Worm (Caenorhabditis elegans) whole organism, L1 larva: ENCODE measurements around the gene F53B2.8.

Experiments
- C16A3.4 ChIP-seq: fragments of 150-350 bp; optimal IDR thresholded peaks from 2 replicates; lab custom pipeline; 2014; ENCODE audit warnings: missing biosample characterization, missing genetic modification characterization
- C34B4.2 ChIP-seq: sonication (generic microtip); optimal IDR thresholded peaks from 2 replicates; lab custom pipeline; 2017; ENCODE audit warnings: mild to moderate bottlenecking, missing genetic modification characterization, missing compliant biosample characterization
- alr-1 ChIP-seq: fragments of 200-800 bp; sonication (Bioruptor generic); optimal IDR thresholded peaks from 2 replicates; lab custom pipeline; 2018; ENCODE audit warnings: borderline replicate concordance, mild to moderate bottlenecking, missing genetic modification characterization, missing compliant biosample characterization
- ceh-88 ChIP-seq: fragments of 200-800 bp; sonication (Bioruptor generic); IDR thresholded peaks from 2 replicates; pipeline ENCODE4 v1.3.6; 2022; ENCODE audit warnings: missing genetic modification characterization, missing compliant biosample characterization
- ets-5 ChIP-seq: fragments of 200-800 bp; sonication (Bioruptor generic); IDR thresholded peaks from 2 replicates; pipeline ENCODE4 v1.3.6; 2022; ENCODE audit warnings: missing genetic modification characterization, missing compliant biosample characterization
- fkh-8 ChIP-seq: sonication (generic microtip); optimal IDR thresholded peaks from 2 replicates; lab custom pipeline; 2016; ENCODE audit warnings: mild to moderate bottlenecking, missing genetic modification characterization, missing compliant biosample characterization
- fos-1 ChIP-seq: fragments of 150-350 bp; optimal IDR thresholded peaks from 2 replicates; lab custom pipeline; 2014; ENCODE audit warnings: missing biosample characterization, missing genetic modification characterization
- hlh-17 ChIP-seq: fragments of 200-800 bp; sonication (Bioruptor generic); optimal IDR thresholded peaks from 2 replicates; lab custom pipeline; 2018; ENCODE audit warnings: missing genetic modification characterization, mild to moderate bottlenecking, missing compliant biosample characterization, moderate library complexity, borderline replicate concordance
- hpl-2 ChIP-seq: fragments of 150-350 bp; optimal IDR thresholded peaks from 2 replicates; lab custom pipeline; 2014; ENCODE audit warnings: missing biosample characterization, missing genetic modification reagents, missing genetic modification characterization
- isw-1 ChIP-seq: fragments of 200-800 bp; sonication (Bioruptor generic); IDR thresholded peaks from 2 replicates; pipeline ENCODE4 v1.3.6; 2022; ENCODE audit warnings: missing genetic modification characterization, missing compliant biosample characterization
- jun-1 ChIP-seq: fragments of 150-350 bp; optimal IDR thresholded peaks from 2 replicates; lab custom pipeline; 2014; ENCODE audit warnings: missing biosample characterization, missing genetic modification reagents, missing genetic modification characterization
- lin-13 ChIP-seq: fragments of 150-350 bp; optimal IDR thresholded peaks from 2 replicates; lab custom pipeline; 2014; ENCODE audit warnings: missing biosample characterization, missing genetic modification reagents, missing genetic modification characterization
- lin-39 ChIP-seq: fragments of 150-350 bp; optimal IDR thresholded peaks from 2 replicates; lab custom pipeline; 2014; ENCODE audit warnings: missing biosample characterization, missing genetic modification reagents, missing genetic modification characterization
- lsy-2 ChIP-seq, 2 experiments: fragments of 150-350 bp; optimal IDR thresholded peaks; 2 replicates each; lab custom pipeline; 2014; ENCODE audit warnings: missing biosample characterization in 2 of 2, missing genetic modification characterization in 2 of 2
- mab-9 ChIP-seq: fragments of 200-800 bp; sonication (Bioruptor generic); IDR thresholded peaks from 2 replicates; pipeline ENCODE4 v1.3.6; 2022; ENCODE audit warnings: missing genetic modification reagents, missing genetic modification characterization, missing compliant biosample characterization
- mef-2 ChIP-seq: fragments of 150-350 bp; optimal IDR thresholded peaks from 2 replicates; lab custom pipeline; 2014; ENCODE audit warnings: missing biosample characterization, missing genetic modification characterization
- mep-1 ChIP-seq: fragments of 150-350 bp; optimal IDR thresholded peaks from 2 replicates; lab custom pipeline; 2014; ENCODE audit warnings: missing biosample characterization, missing genetic modification characterization
- nhr-11 ChIP-seq: fragments of 150-350 bp; optimal IDR thresholded peaks from 2 replicates; lab custom pipeline; 2014; ENCODE audit warnings: missing biosample characterization, missing genetic modification characterization
- nhr-19 ChIP-seq: fragments of 200-800 bp; sonication (Bioruptor generic); conservative IDR thresholded peaks from 2 replicates; pipeline ENCODE4 v1.3.6; 2022; ENCODE audit warnings: missing genetic modification characterization, missing compliant biosample characterization
- nhr-47 ChIP-seq: sonication (generic microtip); optimal IDR thresholded peaks from 2 replicates; lab custom pipeline; 2016; ENCODE audit warnings: mild to moderate bottlenecking, missing genetic modification characterization, moderate library complexity, missing compliant biosample characterization
- nhr-71 ChIP-seq: sonication (generic microtip); optimal IDR thresholded peaks from 2 replicates; lab custom pipeline; 2016; ENCODE audit warnings: mild to moderate bottlenecking, missing genetic modification characterization, moderate library complexity, missing compliant biosample characterization
- nhr-77 ChIP-seq: fragments of 150-350 bp; optimal IDR thresholded peaks from 2 replicates; lab custom pipeline; 2014; ENCODE audit warnings: missing biosample characterization, missing genetic modification characterization
- nhr-84 ChIP-seq: sonication (generic microtip); optimal IDR thresholded peaks from 2 replicates; lab custom pipeline; 2017; ENCODE audit warnings: missing biosample characterization, missing genetic modification characterization
- nhr-90 ChIP-seq: sonication (generic microtip); optimal IDR thresholded peaks from 2 replicates; lab custom pipeline; 2016; ENCODE audit warnings: mild to moderate bottlenecking, missing genetic modification characterization, missing compliant biosample characterization; ENCODE audit not compliant: poor library complexity
- pag-3 ChIP-seq: sonication (generic microtip); optimal IDR thresholded peaks from 2 replicates; lab custom pipeline; 2017; ENCODE audit warnings: missing genetic modification characterization, mild to moderate bottlenecking, missing compliant biosample characterization, antibody characterized with exemption, borderline replicate concordance; ENCODE audit not compliant: insufficient read depth
- pqm-1 ChIP-seq: sonication (generic microtip); optimal IDR thresholded peaks from 3 replicates; lab custom pipeline; 2017; ENCODE audit warnings: missing biosample characterization, missing genetic modification characterization
- rnt-1 ChIP-seq: sonication (generic microtip); optimal IDR thresholded peaks from 2 replicates; lab custom pipeline; 2016; ENCODE audit warnings: mild to moderate bottlenecking, missing genetic modification characterization, moderate library complexity, missing compliant biosample characterization
- skn-1 ChIP-seq: fragments of 150-350 bp; optimal IDR thresholded peaks from 2 replicates; lab custom pipeline; 2014; ENCODE audit warnings: missing biosample characterization, missing genetic modification characterization
- sptf-1 ChIP-seq: fragments of 150-350 bp; optimal IDR thresholded peaks from 2 replicates; lab custom pipeline; 2014; ENCODE audit warnings: missing biosample characterization, missing genetic modification characterization
- tbx-2 ChIP-seq: sonication (generic microtip); optimal IDR thresholded peaks from 2 replicates; lab custom pipeline; 2016; ENCODE audit warnings: missing genetic modification characterization, missing compliant biosample characterization
- unc-86 ChIP-seq: sonication (generic microtip); optimal IDR thresholded peaks from 2 replicates; lab custom pipeline; 2016; ENCODE audit warnings: missing genetic modification characterization, missing compliant biosample characterization
- xbp-1 ChIP-seq: sonication (generic microtip); optimal IDR thresholded peaks from 2 replicates; lab custom pipeline; 2016; ENCODE audit warnings: missing genetic modification characterization, missing compliant biosample characterization
- zip-4 ChIP-seq: fragments of 200-800 bp; sonication (Bioruptor generic); optimal IDR thresholded peaks from 2 replicates; lab custom pipeline; 2018; ENCODE audit warnings: mild to moderate bottlenecking, missing genetic modification characterization, moderate library complexity, missing compliant biosample characterization
- ztf-4 ChIP-seq: fragments of 150-350 bp; optimal IDR thresholded peaks from 2 replicates; lab custom pipeline; 2014; ENCODE audit warnings: missing biosample characterization, missing genetic modification characterization

Gene F53B2.8

ce11 chrIV:12558925-12559450 is 31.8 kb upstream of the F53B2.8 start, which contains the start of the genes ZK795.2 and ZK795.3 (continued):
- TF ChIP-seq nhr-11 (tag; lab: Kevin White, UChicago) (peak; percentile 5), ceh-88 (no peak), pag-3 (tag; lab: Kevin White, UChicago) (no peak), fos-1 (tag; lab: Kevin White, UChicago) (peak; percentile 48), C16A3.4 (tag; lab: Kevin White, UChicago) (peak; percentile 58), xbp-1 (peak; percentile 62), isw-1 (GFP tag; lab: Robert Waterston, UW) (peak; percentile 47), tbx-2 (tag; lab: Kevin White, UChicago) (peak; percentile 62)

ce11 chrIV:12551944-12552343 is 24.7 kb upstream of the F53B2.8 start:
- TF ChIP-seq sptf-1 = no peak
- TF ChIP-seq lsy-2 (tag; optimal IDR thresholded peaks at IDR 0.05; lab: Kevin White, UChicago) = no peak
- TF ChIP-seq nhr-47 (tag; lab: Kevin White, UChicago) = no peak
- TF ChIP-seq ztf-4 (tag; lab: Kevin White, UChicago) = no peak
- no peak for TF ChIP-seq isw-1 (GFP tag; lab: Robert Waterston, UW)
- TF ChIP-seq, all 84 proteins: peak for 0

DNA sequence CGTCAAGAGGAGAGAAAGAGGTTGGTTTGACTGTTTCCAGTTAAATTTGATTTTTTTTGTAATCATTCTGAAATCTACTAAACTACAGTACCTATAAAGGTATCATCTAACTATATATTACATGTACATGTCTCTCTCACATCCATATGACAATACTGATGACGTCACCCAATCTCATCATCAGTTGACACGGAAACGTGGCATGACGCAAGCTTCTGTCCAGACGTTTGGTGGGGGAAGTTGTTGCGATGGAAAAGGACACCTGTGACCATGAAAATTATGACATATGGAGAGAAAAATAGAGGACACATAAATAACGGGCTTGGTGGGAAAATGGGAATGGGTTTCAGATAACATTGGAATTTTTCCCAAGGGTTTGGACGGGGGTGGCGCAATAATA is 21.8 kb upstream of the F53B2.8 start:
- no peak for TF ChIP-seq fos-1 (tag; lab: Kevin White, UChicago)
- TF ChIP-seq lin-39 (tag; lab: Kevin White, UChicago) = no peak
- TF ChIP-seq, all 84 proteins: peak for 0

DNA sequence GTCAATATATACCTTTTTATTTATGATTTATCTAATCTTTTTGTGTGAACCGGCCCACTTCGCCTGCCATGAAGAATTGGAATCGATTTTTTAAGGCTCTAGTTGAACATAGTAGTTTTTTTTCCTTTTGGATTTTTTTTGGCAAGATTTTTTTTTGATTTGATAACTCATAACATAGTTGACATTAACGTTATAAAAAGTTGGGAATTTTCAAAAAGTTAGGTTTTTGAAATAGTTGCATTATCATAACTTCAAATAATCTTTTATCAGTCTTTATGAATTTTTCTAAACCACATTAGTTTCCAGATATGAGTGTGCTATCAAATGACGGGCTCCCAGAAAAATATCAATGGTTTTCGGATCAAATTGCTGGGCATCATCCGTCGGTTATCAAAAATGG is 20.6 kb upstream of the F53B2.8 start, which contains the start of gene ipmk-1:
Gene ipmk-1 (plus strand): TSS at position 301 of the 400 bp plus-strand sequence.
- no peak for TF ChIP-seq C34B4.2 (tag; lab: Kevin White, UChicago)
- no peak for TF ChIP-seq isw-1 (GFP tag; lab: Robert Waterston, UW)
- no peak for TF ChIP-seq sptf-1
- TF ChIP-seq mab-9 (GFP tag; lab: Robert Waterston, UW) = no peak
- TF ChIP-seq nhr-19 (GFP tag; lab: Robert Waterston, UW) = no peak
- no peak for TF ChIP-seq fkh-8 (tag; lab: Kevin White, UChicago)
- TF ChIP-seq skn-1 (tag; lab: Kevin White, UChicago) = no peak
- TF ChIP-seq mef-2 (tag; lab: Kevin White, UChicago) = no peak
- no peak for TF ChIP-seq zip-4
- no peak for TF ChIP-seq mep-1 (tag; lab: Kevin White, UChicago)
- no peak for TF ChIP-seq unc-86 (tag; lab: Kevin White, UChicago)
- TF ChIP-seq hpl-2 (GFP tag; lab: Kevin White, UChicago) = no peak
- no peak for TF ChIP-seq lin-13 (GFP tag; lab: Kevin White, UChicago)
- TF ChIP-seq nhr-77 = no peak
- TF ChIP-seq xbp-1 = no peak
- TF ChIP-seq lin-39 (tag; lab: Kevin White, UChicago) = no peak
- no peak for TF ChIP-seq nhr-84

DNA sequence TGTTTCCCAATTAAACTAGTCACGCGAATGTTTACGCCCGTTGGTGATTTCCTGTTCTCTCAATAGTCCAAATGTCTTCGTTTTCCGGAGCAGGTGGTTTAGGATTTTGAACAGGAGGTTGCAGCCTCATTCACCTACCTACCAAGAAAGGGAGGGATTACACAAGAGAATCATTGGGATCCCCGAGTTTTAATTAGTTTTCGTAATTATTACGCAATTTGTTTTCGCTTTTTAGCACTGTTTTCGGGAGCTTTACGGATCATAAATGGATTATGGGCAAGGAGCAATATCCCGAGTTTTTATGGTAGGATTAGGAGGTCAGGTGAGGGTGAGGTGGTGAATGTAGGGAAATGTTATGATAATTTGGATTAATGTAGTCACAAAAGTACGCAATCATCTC is 18.7 kb upstream of the F53B2.8 start:
- no peak for TF ChIP-seq C16A3.4 (tag; lab: Kevin White, UChicago)
- TF ChIP-seq nhr-47 (tag; lab: Kevin White, UChicago) = no peak
- TF ChIP-seq jun-1 (tag; lab: Kevin White, UChicago) = no peak
- no peak for TF ChIP-seq hlh-17 (GFP tag; lab: Kevin White, UChicago)
- no peak for TF ChIP-seq nhr-90 (tag; lab: Kevin White, UChicago)
- TF ChIP-seq rnt-1 (tag; lab: Kevin White, UChicago) = no peak
- no peak for TF ChIP-seq lin-13 (GFP tag; lab: Kevin White, UChicago)
- TF ChIP-seq lin-39 (tag; lab: Kevin White, UChicago) = no peak
- TF ChIP-seq alr-1 (tag; lab: Kevin White, UChicago) = no peak
- no peak for TF ChIP-seq pqm-1 (tag; lab: Kevin White, UChicago)
- TF ChIP-seq ets-5 (GFP tag; lab: Robert Waterston, UW) = no peak
- no peak for TF ChIP-seq nhr-84
- no peak for TF ChIP-seq nhr-77
- no peak for TF ChIP-seq nhr-71
